Fruit fly (Drosophila melanogaster) Kc167 (cell line): ENCODE measurements around the gene yellow-f.

Source experiments
- Myc ChIP-seq: fragments of >200 bp; optimal IDR thresholded peaks from 2 replicates; lab custom pipeline; 2017; ENCODE audit warnings: missing external identifiers
- h ChIP-seq: fragments of >200 bp; optimal IDR thresholded peaks from 3 replicates; lab custom pipeline; 2018; ENCODE audit warnings: missing external identifiers
- insv ChIP-seq: fragments of >200 bp; optimal IDR thresholded peaks from 3 replicates; lab custom pipeline; 2018; ENCODE audit warnings: missing external identifiers
- psq ChIP-seq: fragments of >200 bp; optimal IDR thresholded peaks from 2 replicates; lab custom pipeline; 2017; ENCODE audit warnings: missing external identifiers
- ttk ChIP-seq: sonication (Bioruptor generic); optimal IDR thresholded peaks from 2 replicates; lab custom pipeline; 2017; ENCODE audit warnings: missing external identifiers

DNA sequence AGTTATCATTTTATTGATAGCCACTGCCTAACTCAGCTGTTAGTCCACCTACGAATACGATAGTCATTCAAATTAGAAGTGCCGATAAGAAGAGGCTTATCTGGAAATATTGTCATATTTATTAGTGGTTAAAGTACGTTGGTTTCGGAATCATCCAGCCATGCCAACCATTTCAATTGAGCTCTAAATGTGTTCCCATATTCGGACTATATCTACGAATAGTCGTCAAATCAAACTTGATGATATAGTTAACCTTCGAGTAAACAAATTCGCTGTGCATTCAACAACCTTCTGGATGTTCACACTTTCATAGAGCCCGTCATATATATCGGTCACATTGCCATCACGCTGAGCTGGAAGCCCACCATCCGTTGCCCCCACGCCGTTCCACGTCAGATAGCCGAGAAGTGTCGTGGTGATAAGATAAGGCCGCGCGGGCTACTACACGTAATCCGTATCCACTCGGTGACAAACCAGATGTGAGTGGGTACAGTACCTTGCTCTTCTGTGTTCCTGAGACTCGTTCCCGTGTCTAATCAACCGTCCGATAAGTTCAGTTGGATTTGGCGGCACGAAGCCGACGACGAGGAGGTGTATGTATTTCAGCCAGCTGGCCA, 25.4 kb upstream of the yellow-f start:
- no peak for TF ChIP-seq ttk
- no peak for TF ChIP-seq insv (lab: Kevin White, UChicago)
- no peak for TF ChIP-seq h
- TF ChIP-seq psq (lab: Kevin White, UChicago) = no peak
- TF ChIP-seq Myc = no peak
